Worm (Caenorhabditis elegans): ENCODE measurements around the gene acaa-2.

- TF ChIP-seq ceh-34 (tag; optimal IDR thresholded peaks at IDR 0.05) (no peak), F13H6.1 (tag; optimal IDR thresholded peaks at IDR 0.05) (no peak), fkh-10 (GFP tag; optimal IDR thresholded peaks at IDR 0.05) (no peak), hlh-6 (tag; optimal IDR thresholded peaks at IDR 0.05) (no peak), ama-1 (optimal IDR thresholded peaks at IDR 0.05) (no peak)
Measured at ce11 chrIII:13370980-13371379, 26.2 kb downstream of the acaa-2 start, which contains the start of gene T03F6.9.

Measured in whole organism, late embryonic.